Fruit fly (Drosophila melanogaster) whole organism, pupa: ENCODE measurements around the gene Muc91C.

ENCODE experiments used
- CG10348 ChIP-seq: fragments of 200-800 bp; sonication (Bioruptor generic); IDR thresholded peaks from 2 replicates; pipeline ENCODE4 v1.3.6; 2022; ENCODE audit warnings: missing biosample characterization, missing genetic modification characterization
- CG12605 ChIP-seq: fragments of 200-800 bp; sonication (Bioruptor generic); IDR thresholded peaks from 2 replicates; pipeline ENCODE4 v1.3.6; 2022; ENCODE audit warnings: missing biosample characterization, missing genetic modification characterization
- CG13204 ChIP-seq: fragments of 200-800 bp; sonication (Bioruptor generic); optimal IDR thresholded peaks from 2 replicates; lab custom pipeline; 2018; ENCODE audit warnings: missing biosample characterization, mild to moderate bottlenecking, missing genetic modification characterization, moderate library complexity
- CG14655 ChIP-seq: fragments of 200-800 bp; sonication (Bioruptor generic); optimal IDR thresholded peaks from 3 replicates; lab custom pipeline; 2017; ENCODE audit warnings: mild to moderate bottlenecking, missing biosample characterization, missing genetic modification reagents, missing genetic modification characterization
- CG15710 ChIP-seq: fragments of 200-800 bp; sonication (Bioruptor generic); optimal IDR thresholded peaks from 2 replicates; lab custom pipeline; 2018; ENCODE audit warnings: missing biosample characterization, mild to moderate bottlenecking, missing genetic modification characterization, moderate library complexity
- CG17806 ChIP-seq: fragments of 200-800 bp; sonication (Bioruptor generic); optimal IDR thresholded peaks from 2 replicates; lab custom pipeline; 2018; ENCODE audit warnings: missing biosample characterization, mild to moderate bottlenecking, missing genetic modification characterization, moderate library complexity
- CG32121 ChIP-seq: fragments of 200-800 bp; sonication (Bioruptor generic); IDR thresholded peaks from 2 replicates; pipeline ENCODE4 v1.3.6; 2022; ENCODE audit warnings: missing biosample characterization, missing genetic modification characterization
- CG34367 ChIP-seq: fragments of 200-800 bp; sonication (Bioruptor generic); optimal IDR thresholded peaks from 2 replicates; lab custom pipeline; 2018; ENCODE audit warnings: missing biosample characterization, mild to moderate bottlenecking, missing genetic modification characterization
- CG4496 ChIP-seq: fragments of 200-800 bp; sonication (Bioruptor generic); IDR thresholded peaks from 3 replicates; pipeline ENCODE4 v1.3.6; 2022; ENCODE audit warnings: missing biosample characterization, missing genetic modification characterization
- CG8159 ChIP-seq: fragments of 200-800 bp; sonication (Bioruptor generic); optimal IDR thresholded peaks from 3 replicates; lab custom pipeline; 2018; ENCODE audit warnings: missing biosample characterization, mild to moderate bottlenecking, missing genetic modification characterization, moderate library complexity
- CG8301 ChIP-seq: fragments of 200-800 bp; sonication (Bioruptor generic); optimal IDR thresholded peaks from 2 replicates; lab custom pipeline; 2018; ENCODE audit warnings: missing biosample characterization, mild to moderate bottlenecking, missing genetic modification characterization
- CG9948 ChIP-seq: fragments of 200-800 bp; sonication (Bioruptor generic); optimal IDR thresholded peaks from 2 replicates; lab custom pipeline; 2018; ENCODE audit warnings: missing biosample characterization, mild to moderate bottlenecking, missing genetic modification characterization, moderate library complexity
- D1 ChIP-seq: fragments of 200-800 bp; sonication (Bioruptor generic); optimal IDR thresholded peaks from 2 replicates; lab custom pipeline; 2018; ENCODE audit warnings: missing biosample characterization, mild to moderate bottlenecking, missing genetic modification characterization, moderate library complexity
- EcR ChIP-seq: fragments of 200-800 bp; sonication (Bioruptor generic); optimal IDR thresholded peaks from 3 replicates; lab custom pipeline; 2019; ENCODE audit warnings: missing biosample characterization, missing genetic modification characterization, mild to moderate bottlenecking, moderate library complexity, missing genetic modification reagents
- Ets98B ChIP-seq: fragments of 200-800 bp; sonication (Bioruptor generic); IDR thresholded peaks from 2 replicates; pipeline ENCODE4 v1.3.6; 2022; ENCODE audit warnings: missing biosample characterization, missing genetic modification characterization
- Pif1A ChIP-seq: fragments of 200-800 bp; sonication (Bioruptor generic); optimal IDR thresholded peaks from 3 replicates; lab custom pipeline; 2016; ENCODE audit warnings: missing biosample characterization, missing genetic modification characterization
- Pif1B ChIP-seq: fragments of 200-800 bp; sonication (Bioruptor generic); optimal IDR thresholded peaks from 3 replicates; lab custom pipeline; 2016; ENCODE audit warnings: missing biosample characterization, missing genetic modification characterization
- Snoo ChIP-seq: fragments of 200-800 bp; sonication (Bioruptor generic); optimal IDR thresholded peaks from 3 replicates; lab custom pipeline; 2017; ENCODE audit warnings: missing biosample characterization, mild to moderate bottlenecking, missing genetic modification characterization, inconsistent platforms
- fd96Ca ChIP-seq: fragments of 200-800 bp; sonication (Bioruptor generic); IDR thresholded peaks from 3 replicates; pipeline ENCODE4 v1.3.6; 2022; ENCODE audit warnings: missing biosample characterization, missing genetic modification characterization
- gl ChIP-seq: fragments of 200-800 bp; sonication (Bioruptor generic); optimal IDR thresholded peaks from 2 replicates; lab custom pipeline; 2018; ENCODE audit warnings: missing biosample characterization, mild to moderate bottlenecking, missing genetic modification characterization
- rn ChIP-seq: fragments of 200-800 bp; sonication (Bioruptor generic); IDR thresholded peaks from 2 replicates; pipeline ENCODE4 v1.3.6; 2022; ENCODE audit warnings: missing biosample characterization, missing genetic modification characterization

The Muc91C gene

dm6 chr3R:18707492-18707891 is 15.0 kb upstream of the Muc91C start:
- no peak for TF ChIP-seq Pif1B (GFP tag; lab: Kevin White, UChicago)
- TF ChIP-seq CG9948: no peak
- no peak for TF ChIP-seq CG4496
- TF ChIP-seq Pif1A: no peak
- TF ChIP-seq CG32121 (GFP tag; lab: Robert Waterston, UW): no peak
- TF ChIP-seq D1 (tag; lab: Kevin White, UChicago): no peak
- TF ChIP-seq Snoo (tag; lab: Kevin White, UChicago): no peak
- TF ChIP-seq CG12605: no peak
- TF ChIP-seq CG13204: no peak
- TF ChIP-seq EcR: no peak
- no peak for TF ChIP-seq CG17806 (tag; lab: Kevin White, UChicago)
- no peak for TF ChIP-seq CG15710 (tag; lab: Kevin White, UChicago)
- no peak for TF ChIP-seq CG8301 (tag; lab: Kevin White, UChicago)
- no peak for TF ChIP-seq gl (tag; lab: Kevin White, UChicago)
- no peak for TF ChIP-seq CG34367 (tag; lab: Kevin White, UChicago)
- TF ChIP-seq CG10348 (GFP tag; lab: Robert Waterston, UW): no peak
- no peak for TF ChIP-seq fd96Ca (GFP tag; lab: Robert Waterston, UW)
- TF ChIP-seq rn (GFP tag; lab: Robert Waterston, UW): no peak
- no peak for TF ChIP-seq CG8159
- no peak for TF ChIP-seq CG14655 (GFP tag; lab: Kevin White, UChicago)

DNA sequence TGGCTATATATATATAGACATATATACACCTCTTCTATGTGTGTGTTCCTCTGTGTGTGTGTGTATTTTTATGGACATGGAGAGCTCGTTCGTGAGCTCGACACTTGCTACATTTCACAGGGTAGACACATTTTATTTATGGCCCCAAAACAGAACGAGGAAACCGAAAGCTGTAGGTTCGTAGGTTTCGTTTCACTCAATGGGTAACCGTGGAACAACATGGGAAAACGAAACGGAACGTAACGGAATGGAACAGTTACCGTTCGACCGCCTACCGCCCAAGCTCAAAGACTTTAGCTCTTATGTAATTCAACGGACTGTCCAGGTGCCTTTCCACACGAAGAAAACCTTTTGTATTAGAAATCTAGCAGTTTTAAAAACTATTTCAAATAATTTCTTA is 13.8 kb upstream of the Muc91C start:
- no peak for TF ChIP-seq CG10348 (GFP tag; lab: Robert Waterston, UW)
- no peak for TF ChIP-seq CG15710 (tag; lab: Kevin White, UChicago)
- TF ChIP-seq CG4496: no peak
- TF ChIP-seq fd96Ca (GFP tag; lab: Robert Waterston, UW): no peak
- no peak for TF ChIP-seq CG32121 (GFP tag; lab: Robert Waterston, UW)
- no peak for TF ChIP-seq CG12605
- TF ChIP-seq D1 (tag; lab: Kevin White, UChicago): no peak
- no peak for TF ChIP-seq CG34367 (tag; lab: Kevin White, UChicago)
- TF ChIP-seq CG8301 (tag; lab: Kevin White, UChicago): no peak
- TF ChIP-seq rn (GFP tag; lab: Robert Waterston, UW): no peak
- TF ChIP-seq Snoo (tag; lab: Kevin White, UChicago): no peak
- TF ChIP-seq CG13204: no peak

DNA sequence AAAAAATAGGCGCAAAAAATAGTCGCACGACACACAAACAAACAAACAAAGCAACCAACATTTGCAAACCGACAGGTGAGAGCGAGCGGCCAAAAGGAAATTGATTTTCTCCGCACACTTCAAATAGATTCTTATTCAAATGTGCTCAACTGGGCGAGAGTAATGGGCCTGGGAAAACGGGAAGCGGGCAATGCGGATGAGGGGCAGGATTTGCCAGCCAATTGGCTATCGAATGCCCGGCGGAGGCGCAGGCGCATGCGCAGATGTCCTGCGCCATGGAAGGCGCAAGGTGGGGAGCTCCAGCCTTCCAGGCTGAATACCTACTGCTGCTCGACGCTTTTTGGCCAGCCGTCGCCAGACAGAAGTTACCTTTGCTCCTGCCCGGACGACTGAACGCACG is 12.6 kb upstream of the Muc91C start, which contains the start of the genes ChAT and VAChT:
ChAT (plus strand) TSS at position 352 of the 400 bp plus-strand sequence.
VAChT (plus strand) TSS at position 352 of the 400 bp plus-strand sequence.
- TF ChIP-seq fd96Ca (GFP tag; lab: Robert Waterston, UW): no peak
- TF ChIP-seq Ets98B (GFP tag; lab: Robert Waterston, UW): no peak
- no peak for TF ChIP-seq Pif1B (GFP tag; lab: Kevin White, UChicago)
- no peak for TF ChIP-seq CG9948
- TF ChIP-seq rn (GFP tag; lab: Robert Waterston, UW): no peak
- TF ChIP-seq CG14655 (GFP tag; lab: Kevin White, UChicago): no peak
- TF ChIP-seq CG17806 (tag; lab: Kevin White, UChicago): no peak
- TF ChIP-seq CG12605: no peak
- TF ChIP-seq CG13204: no peak

- TF ChIP-seq CG12605: no peak
- TF ChIP-seq Snoo (tag; lab: Kevin White, UChicago): no peak
- TF ChIP-seq CG14655 (GFP tag; lab: Kevin White, UChicago): no peak
- no peak for TF ChIP-seq gl (tag; lab: Kevin White, UChicago)
- TF ChIP-seq rn (GFP tag; lab: Robert Waterston, UW): no peak
- no peak for TF ChIP-seq CG9948
- TF ChIP-seq Pif1B (GFP tag; lab: Kevin White, UChicago): no peak
- TF ChIP-seq CG10348 (GFP tag; lab: Robert Waterston, UW): no peak
- no peak for TF ChIP-seq CG32121 (GFP tag; lab: Robert Waterston, UW)
- TF ChIP-seq fd96Ca (GFP tag; lab: Robert Waterston, UW): no peak
- TF ChIP-seq CG13204: no peak
- no peak for TF ChIP-seq CG34367 (tag; lab: Kevin White, UChicago)
- no peak for TF ChIP-seq EcR
- TF ChIP-seq Ets98B (GFP tag; lab: Robert Waterston, UW): no peak
- TF ChIP-seq, all 21 proteins: peak for 0
These were observed 11.0 kb upstream of the Muc91C start for dm6 chr3R:18703514-18703913.

- no peak for TF ChIP-seq Snoo (tag; lab: Kevin White, UChicago)
These were observed 6.5 kb upstream of the Muc91C start for dm6 chr3R:18698855-18699569.

DNA sequence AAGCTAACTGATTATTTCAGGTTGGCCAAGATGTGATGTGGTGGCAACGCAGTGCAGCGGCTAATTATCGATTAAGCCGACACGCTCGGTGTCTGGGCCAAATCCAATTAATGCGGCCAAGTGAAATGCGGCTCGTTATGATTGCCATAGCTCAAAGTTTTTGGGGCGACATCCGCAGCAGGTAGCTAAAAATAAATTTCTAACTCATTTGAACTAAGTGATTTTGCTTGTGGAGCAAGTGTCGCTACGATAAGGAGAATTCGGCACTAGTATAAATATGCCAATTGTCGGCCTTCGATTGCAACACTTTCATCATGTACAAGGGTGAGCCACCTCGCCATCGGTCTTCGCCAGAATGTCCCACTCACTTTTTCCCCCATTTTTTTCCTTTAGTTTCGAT is 2.4 kb upstream of the Muc91C start, which contains the start of gene CG34282:
CG34282 (plus strand) TSS at position 301 of the 400 bp plus-strand sequence.
- TF ChIP-seq gl (tag; lab: Kevin White, UChicago): no peak
- TF ChIP-seq Snoo (tag; lab: Kevin White, UChicago): no peak
- no peak for TF ChIP-seq fd96Ca (GFP tag; lab: Robert Waterston, UW)
- no peak for TF ChIP-seq CG12605
- no peak for TF ChIP-seq Pif1A
- TF ChIP-seq D1 (tag; lab: Kevin White, UChicago): no peak
- TF ChIP-seq CG13204: no peak
- no peak for TF ChIP-seq rn (GFP tag; lab: Robert Waterston, UW)
- TF ChIP-seq CG17806 (tag; lab: Kevin White, UChicago): no peak
